Worm (Caenorhabditis elegans): ENCODE results near the gene F54D8.10.

ce11 chrIII:5099500-5099899 lies 4.9 kb downstream of the F54D8.10 start:
- TF ChIP-seq aly-1 (tag; optimal IDR thresholded peaks at IDR 0.05) (no peak), tbx-37 (GFP tag; conservative IDR thresholded peaks at IDR 0.05) (no peak), ceh-36 (tag; optimal IDR thresholded peaks at IDR 0.05) (no peak), ets-7 (tag; optimal IDR thresholded peaks at IDR 0.05) (no peak), ceh-13 (GFP tag; optimal IDR thresholded peaks at IDR 0.05) (no peak), scrt-1 (GFP tag; IDR thresholded peaks at IDR 0.05) (no peak), ama-1 (optimal IDR thresholded peaks at IDR 0.05) (no peak), pes-1 (GFP tag; IDR thresholded peaks at IDR 0.05) (no peak), hmg-4 (GFP tag; optimal IDR thresholded peaks at IDR 0.05) (no peak), F13C5.2 (tag; optimal IDR thresholded peaks at IDR 0.05) (no peak)

Measured in whole organism, early embryonic.